Fruit fly (Drosophila melanogaster) whole organism, adult: ENCODE measurements around the gene CG13000.

Experiments
- CG12768 ChIP-seq: fragments of 200-800 bp; sonication (Bioruptor generic); optimal IDR thresholded peaks from 2 replicates; lab custom pipeline; 2017; ENCODE audit warnings: missing biosample characterization, missing genetic modification characterization, mild to moderate bottlenecking, moderate library complexity, missing genetic modification reagents
- CG14711 ChIP-seq: fragments of 200-800 bp; sonication (Bioruptor generic); optimal IDR thresholded peaks from 2 replicates; lab custom pipeline; 2018; ENCODE audit warnings: missing biosample characterization, mild to moderate bottlenecking, missing genetic modification characterization, moderate library complexity
- CG33017 ChIP-seq: fragments of 200-800 bp; sonication (Bioruptor generic); optimal IDR thresholded peaks from 2 replicates; lab custom pipeline; 2018; ENCODE audit warnings: missing biosample characterization, mild to moderate bottlenecking, missing genetic modification characterization, moderate library complexity
- CG7101 ChIP-seq: fragments of 200-800 bp; sonication (Bioruptor generic); optimal IDR thresholded peaks from 2 replicates; lab custom pipeline; 2018; ENCODE audit warnings: missing biosample characterization, mild to moderate bottlenecking, missing genetic modification characterization, moderate library complexity
- Clk ChIP-seq: fragments of 200-800 bp; sonication (Bioruptor generic); optimal IDR thresholded peaks from 2 replicates; lab custom pipeline; 2017; ENCODE audit warnings: missing biosample characterization, missing genetic modification characterization
- Crg-1 ChIP-seq: fragments of 200-800 bp; sonication (Bioruptor generic); optimal IDR thresholded peaks from 2 replicates; lab custom pipeline; 2016; ENCODE audit warnings: missing biosample characterization, missing genetic modification characterization
- Hr96 ChIP-seq: fragments of 200-800 bp; sonication (Bioruptor generic); optimal IDR thresholded peaks from 2 replicates; lab custom pipeline; 2016; ENCODE audit warnings: missing biosample characterization, missing genetic modification characterization
- Mnt ChIP-seq: fragments of 200-800 bp; sonication (Bioruptor generic); optimal IDR thresholded peaks from 2 replicates; lab custom pipeline; 2016; ENCODE audit warnings: missing biosample characterization, mild to moderate bottlenecking, missing genetic modification characterization
- bab1 ChIP-seq: fragments of 200-800 bp; sonication (Bioruptor generic); optimal IDR thresholded peaks from 3 replicates; lab custom pipeline; 2019; ENCODE audit warnings: missing biosample characterization, mild to moderate bottlenecking, missing genetic modification characterization, moderate library complexity
- kay ChIP-seq: fragments of 200-800 bp; sonication (Bioruptor generic); peaks from one replicate; lab custom pipeline; 2016; ENCODE audit warnings: missing biosample characterization, missing genetic modification characterization, borderline replicate concordance
- ovo ChIP-seq: fragments of 200-800 bp; sonication (Bioruptor generic); optimal IDR thresholded peaks from 2 replicates; lab custom pipeline; 2016; ENCODE audit warnings: missing biosample characterization, missing genetic modification characterization
- tj ChIP-seq: fragments of 200-800 bp; sonication (Bioruptor generic); optimal IDR thresholded peaks from 3 replicates; lab custom pipeline; 2017; ENCODE audit warnings: missing biosample characterization, mild to moderate bottlenecking, missing genetic modification characterization, moderate library complexity

dm6 chrX:16948371-16948770 lies at the start of gene CG13000:
- TF ChIP-seq CG7101 (tag; lab: Kevin White, UChicago): no peak
- no peak for TF ChIP-seq Hr96 (GFP tag; lab: Kevin White, UChicago)
- TF ChIP-seq tj: no peak
- TF ChIP-seq Crg-1 (GFP tag; lab: Kevin White, UChicago): no peak
- TF ChIP-seq kay (GFP tag; lab: Kevin White, UChicago): no peak
- TF ChIP-seq Mnt: no peak
- no peak for TF ChIP-seq CG14711 (tag; lab: Kevin White, UChicago)
- TF ChIP-seq CG33017: no peak
- TF ChIP-seq Clk (GFP tag; lab: Kevin White, UChicago): no peak
- TF ChIP-seq CG12768 (GFP tag; lab: Kevin White, UChicago): no peak
- no peak for TF ChIP-seq ovo
- no peak for TF ChIP-seq bab1 (GFP tag; lab: Kevin White, UChicago)
